Worm (Caenorhabditis elegans) whole organism, mixed stage, embryonic: Measurements from ENCODE around the gene F52D1.2.

ENCODE experiments used
- elt-1 ChIP-seq: sonication (generic microtip); optimal IDR thresholded peaks from 2 replicates; lab custom pipeline; 2017; ENCODE audit warnings: missing genetic modification characterization, mild to moderate bottlenecking, missing compliant biosample characterization, antibody characterized with exemption, moderate library complexity, borderline replicate concordance; ENCODE audit not compliant: insufficient read depth
- nhr-237 ChIP-seq: fragments of 150-350 bp; optimal IDR thresholded peaks from 2 replicates; lab custom pipeline; 2014; ENCODE audit warnings: missing biosample characterization, missing genetic modification characterization
- nhr-28 ChIP-seq: fragments of 150-350 bp; optimal IDR thresholded peaks from 2 replicates; lab custom pipeline; 2014; ENCODE audit warnings: missing biosample characterization, missing genetic modification characterization
- sptf-1 ChIP-seq: sonication (generic microtip); optimal IDR thresholded peaks from 2 replicates; lab custom pipeline; 2017; ENCODE audit warnings: mild to moderate bottlenecking, missing genetic modification characterization, moderate library complexity, missing compliant biosample characterization
- unc-120 ChIP-seq: sonication (generic microtip); optimal IDR thresholded peaks from 2 replicates; lab custom pipeline; 2017; ENCODE audit warnings: missing genetic modification characterization, missing compliant biosample characterization; ENCODE audit not compliant: poor library complexity, severe bottlenecking
- unc-39 ChIP-seq: fragments of 150-350 bp; optimal IDR thresholded peaks from 2 replicates; lab custom pipeline; 2014; ENCODE audit warnings: missing biosample characterization, missing genetic modification characterization

ce11 chrX:487669-488068 lies 37.7 kb upstream of the F52D1.2 start:
- TF ChIP-seq unc-39 (tag; lab: Kevin White, UChicago) (no peak), nhr-237 (tag; lab: Kevin White, UChicago) (no peak), elt-1 (tag; lab: Kevin White, UChicago) (no peak), unc-120 (tag; lab: Kevin White, UChicago) (no peak), nhr-28 (no peak), sptf-1 (tag; lab: Kevin White, UChicago) (no peak)
